Worm (Caenorhabditis elegans) whole organism, L4/young adult: ENCODE data around the gene dpr-1.

Experiments
- W03F9.2 ChIP-seq: fragments of 150-350 bp; optimal IDR thresholded peaks from 2 replicates; lab custom pipeline; 2014; ENCODE audit warnings: missing biosample characterization, missing genetic modification characterization
- dao-5 ChIP-seq: sonication (generic microtip); optimal IDR thresholded peaks from 2 replicates; lab custom pipeline; 2016; ENCODE audit warnings: missing genotype, missing genetic modification characterization, moderate library complexity, missing compliant biosample characterization
- him-1 ChIP-seq: sonication (generic microtip); optimal IDR thresholded peaks from 2 replicates; lab custom pipeline; 2016; ENCODE audit warnings: missing genotype, missing genetic modification reagents, missing genetic modification characterization, missing compliant biosample characterization

DNA sequence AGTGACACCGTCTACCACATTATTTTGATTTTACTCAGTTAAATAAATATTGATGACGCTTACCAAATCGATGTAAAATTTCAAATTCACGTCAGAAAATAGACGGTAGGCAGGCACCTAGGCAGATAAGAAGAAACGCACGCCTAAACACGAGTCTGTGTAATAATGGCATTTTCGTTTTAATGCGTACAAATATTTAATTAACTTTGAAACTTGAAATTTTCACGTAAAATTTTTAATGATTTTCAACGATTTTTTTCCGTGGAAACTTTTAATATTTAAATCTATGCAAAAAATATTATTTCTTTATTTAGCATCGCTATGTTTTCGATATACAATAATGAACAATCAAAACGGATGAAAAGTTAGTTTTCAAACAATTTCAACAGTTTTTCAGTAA is 10.8 kb downstream of the dpr-1 start, which contains the start of gene C06B3.16:
- TF ChIP-seq him-1 (no peak), W03F9.2 (tag; lab: Kevin White, UChicago) (no peak), dao-5 (tag; lab: Kevin White, UChicago) (no peak)
